Fruit fly (Drosophila melanogaster): ENCODE results near the gene Polr2A.

Polr2A gene

DNA sequence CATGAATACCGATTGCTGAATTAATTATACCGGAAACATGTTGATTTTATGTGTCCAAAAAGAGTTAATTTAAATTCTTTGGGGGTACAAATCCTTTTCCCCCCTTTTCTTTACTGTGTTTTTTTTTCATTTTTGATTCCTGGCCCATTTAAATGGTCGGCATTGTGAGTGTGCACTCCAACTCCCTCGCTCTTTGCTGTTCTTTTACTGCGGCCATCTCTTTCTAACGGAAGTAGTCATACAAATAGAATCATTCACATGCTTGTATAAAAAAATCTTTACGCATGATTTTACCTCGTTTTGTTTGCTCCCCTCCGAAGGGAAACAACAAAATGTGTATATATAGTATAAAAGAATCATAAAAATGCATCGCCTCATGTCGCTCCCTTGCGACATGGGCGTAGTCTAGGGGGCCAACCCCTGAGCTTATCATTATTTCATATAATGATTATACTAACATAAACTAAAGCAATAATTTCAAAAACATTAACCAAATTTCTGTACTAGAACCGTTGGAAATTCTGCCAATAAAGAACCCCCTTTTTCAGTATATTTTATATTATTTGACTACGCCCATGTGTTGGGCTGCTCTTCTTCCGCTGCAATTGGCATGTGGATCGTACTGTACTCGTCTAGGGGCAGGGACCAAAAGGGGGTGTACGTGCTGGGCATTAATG is 42.0 kb downstream of the Polr2A start (continued):
- TF ChIP-seq sqz (GFP tag; optimal IDR thresholded peaks at IDR 0.05): peak; percentile 72
- no peak for TF ChIP-seq zen2 (GFP tag; IDR thresholded peaks at IDR 0.05; ENCODE audit: partially characterized antibody)
- TF ChIP-seq CG6272 (GFP tag; IDR thresholded peaks at IDR 0.05): peak; percentile 45; the same call in 1 of the 2 replicates
- peak; percentile 68 for TF ChIP-seq ranshi (GFP tag; IDR thresholded peaks at IDR 0.05)
- no peak for TF ChIP-seq CG15479 (GFP tag; optimal IDR thresholded peaks at IDR 0.05)
- TF ChIP-seq CG14965 (GFP tag; optimal IDR thresholded peaks at IDR 0.05; ENCODE audit: borderline replicate concordance): no peak
- TF ChIP-seq odd (GFP tag; optimal IDR thresholded peaks at IDR 0.05): peak; percentile 54
- peak; percentile 52; the same call in 1 of the 2 replicates for TF ChIP-seq ap (GFP tag; IDR thresholded peaks at IDR 0.05)
- TF ChIP-seq tx (GFP tag; optimal IDR thresholded peaks at IDR 0.05): no peak
- TF ChIP-seq Bgb (GFP tag; IDR thresholded peaks at IDR 0.05; ENCODE audit: partially characterized antibody): no peak
- peak; percentile 61 to 72 for TF ChIP-seq chif (GFP tag; optimal IDR thresholded peaks at IDR 0.05)
- TF ChIP-seq Abd-B (GFP tag; optimal IDR thresholded peaks at IDR 0.05): peak; percentile 82
- TF ChIP-seq Awh (GFP tag; IDR thresholded peaks at IDR 0.05): peak; percentile 82
- TF ChIP-seq sim (GFP tag; IDR thresholded peaks at IDR 0.05): peak; percentile 75
- no peak for TF ChIP-seq Oaz (GFP tag; IDR thresholded peaks at IDR 0.05)
- TF ChIP-seq CG8290 (GFP tag; optimal IDR thresholded peaks at IDR 0.05): peak; percentile 50
- peak in 1 of 2 experiments; percentile 12 for TF ChIP-seq CG8290 (tag; optimal IDR thresholded peaks at IDR 0.05)
- TF ChIP-seq en (GFP tag; optimal IDR thresholded peaks at IDR 0.05): no peak
- TF ChIP-seq chm (GFP tag; IDR thresholded peaks at IDR 0.05): peak; percentile 92
- TF ChIP-seq Myb (GFP tag; optimal IDR thresholded peaks at IDR 0.05): no peak
- TF ChIP-seq CG16863 (GFP tag; optimal IDR thresholded peaks at IDR 0.05): peak; percentile 51
- TF ChIP-seq tin (GFP tag; optimal IDR thresholded peaks at IDR 0.05): peak; percentile 78
- peak; percentile 57 for TF ChIP-seq CG10654 (GFP tag; optimal IDR thresholded peaks at IDR 0.05)
- TF ChIP-seq sd (tag; optimal IDR thresholded peaks at IDR 0.05): no peak
- peak; percentile 64 for TF ChIP-seq CG18764 (GFP tag; optimal IDR thresholded peaks at IDR 0.05)
- peak; percentile 63 for TF ChIP-seq run (tag; optimal IDR thresholded peaks at IDR 0.05)
- no peak for TF ChIP-seq sna (GFP tag; IDR thresholded peaks at IDR 0.05; ENCODE audit: partially characterized antibody)
- TF ChIP-seq NFAT (GFP tag; IDR thresholded peaks at IDR 0.05): no peak
- TF ChIP-seq ssp (GFP tag; IDR thresholded peaks at IDR 0.05): peak; percentile 38; the same call in 1 of the 2 replicates
- TF ChIP-seq HmgZ (tag; optimal IDR thresholded peaks at IDR 0.05): no peak
- TF ChIP-seq CG30403 (GFP tag; optimal IDR thresholded peaks at IDR 0.05): peak; percentile 73
- peak; percentile 41; the same call in 1 of the 2 replicates for TF ChIP-seq ro (GFP tag; IDR thresholded peaks at IDR 0.05)
- TF ChIP-seq caup (GFP tag; optimal IDR thresholded peaks at IDR 0.05; ENCODE audit: severe bottlenecking): peak; percentile 12
- TF ChIP-seq CG16779 (GFP tag; IDR thresholded peaks at IDR 0.05): no peak
- TF ChIP-seq CG9437 (GFP tag; optimal IDR thresholded peaks at IDR 0.05): peak; percentile 57
- TF ChIP-seq Hr3 (GFP tag; optimal IDR thresholded peaks at IDR 0.05): peak; percentile 71
- peak; percentile 81 for TF ChIP-seq CG12391 (tag; optimal IDR thresholded peaks at IDR 0.05)
- TF ChIP-seq CG10209 (GFP tag; optimal IDR thresholded peaks at IDR 0.05): peak; percentile 72
- TF ChIP-seq Nf-YB (GFP tag; optimal IDR thresholded peaks at IDR 0.05): peak; percentile 61
- TF ChIP-seq hkb (optimal IDR thresholded peaks at IDR 0.05): no peak
- peak; percentile 79 for TF ChIP-seq hkb (GFP tag; IDR thresholded peaks at IDR 0.05)
- peak; percentile 85 for TF ChIP-seq D19A (tag; optimal IDR thresholded peaks at IDR 0.05)
- TF ChIP-seq NC2α (GFP tag; optimal IDR thresholded peaks at IDR 0.05): no peak
- TF ChIP-seq CG1647 (GFP tag; optimal IDR thresholded peaks at IDR 0.05): peak; percentile 55
- peak; percentile 84 for TF ChIP-seq vvl (GFP tag; IDR thresholded peaks at IDR 0.05)
- peak; percentile 60 for TF ChIP-seq CG4730 (GFP tag; IDR thresholded peaks at IDR 0.05)
- no peak for TF ChIP-seq nerfin-2 (GFP tag; IDR thresholded peaks at IDR 0.05; ENCODE audit: partially characterized antibody)
- peak; percentile 74 for TF ChIP-seq Asciz (GFP tag; optimal IDR thresholded peaks at IDR 0.05)
- TF ChIP-seq ftz-f1 (GFP tag; optimal IDR thresholded peaks at IDR 0.05): no peak
- TF ChIP-seq HLHmδ (GFP tag; optimal IDR thresholded peaks at IDR 0.05): no peak

Data from whole organism, embryonic.